Fruit fly (Drosophila melanogaster) whole organism, embryonic: Measurements from ENCODE around the gene fan.
A peak's percentile ranks its signal among the peaks of the same experiment; 100 is the strongest.

Experiments
- CG12299 ChIP-seq: fragments of 200-800 bp; sonication (Bioruptor generic); optimal IDR thresholded peaks from 2 replicates; lab custom pipeline; 2018; ENCODE audit warnings: missing biosample characterization, mild to moderate bottlenecking, missing genetic modification characterization
- CG1233 ChIP-seq: fragments of 200-800 bp; sonication (Bioruptor generic); optimal IDR thresholded peaks from 4 replicates; lab custom pipeline; 2018; ENCODE audit warnings: missing biosample characterization, mild to moderate bottlenecking, missing genetic modification characterization
- CG15011 ChIP-seq: fragments of 200-800 bp; sonication (Bioruptor generic); optimal IDR thresholded peaks from 3 replicates; lab custom pipeline; 2018; ENCODE audit warnings: missing biosample characterization, mild to moderate bottlenecking, missing genetic modification characterization
- CG15073 ChIP-seq: fragments of 200-800 bp; sonication (Bioruptor generic); optimal IDR thresholded peaks from 2 replicates; lab custom pipeline; 2016; ENCODE audit warnings: missing biosample characterization, missing genetic modification characterization
- CG16815 ChIP-seq: fragments of 200-800 bp; sonication (Bioruptor generic); optimal IDR thresholded peaks from 3 replicates; lab custom pipeline; 2017; ENCODE audit warnings: missing biosample characterization, mild to moderate bottlenecking, missing genetic modification characterization
- CG16863 ChIP-seq: fragments of 200-800 bp; sonication (Bioruptor generic); optimal IDR thresholded peaks from 3 replicates; lab custom pipeline; 2016; ENCODE audit warnings: missing biosample characterization, missing genetic modification characterization
- CG33557 ChIP-seq: fragments of 200-800 bp; sonication (Bioruptor generic); optimal IDR thresholded peaks from 2 replicates; lab custom pipeline; 2019; ENCODE audit warnings: missing biosample characterization, mild to moderate bottlenecking, missing genetic modification characterization, moderate library complexity
- CG4707 ChIP-seq: fragments of 200-800 bp; sonication (Bioruptor generic); optimal IDR thresholded peaks from 2 replicates; lab custom pipeline; 2018; ENCODE audit warnings: missing biosample characterization, mild to moderate bottlenecking, missing genetic modification characterization, moderate library complexity
- CG6683 ChIP-seq: fragments of 200-800 bp; sonication (Bioruptor generic); optimal IDR thresholded peaks from 2 replicates; lab custom pipeline; 2017; ENCODE audit warnings: missing biosample characterization, mild to moderate bottlenecking, missing genetic modification characterization, missing genetic modification reagents
- CG7357 ChIP-seq: fragments of 200-800 bp; sonication (Bioruptor generic); IDR thresholded peaks from 3 replicates; pipeline ENCODE4 v1.3.6; 2022; ENCODE audit warnings: missing biosample characterization, missing genetic modification characterization
- CG8089 ChIP-seq: fragments of 200-800 bp; sonication (Bioruptor generic); optimal IDR thresholded peaks from 3 replicates; lab custom pipeline; 2016; ENCODE audit warnings: missing biosample characterization, missing genetic modification characterization
- CG8290 ChIP-seq, 3 experiments: fragments of 200-800 bp; sonication (Bioruptor generic); optimal IDR thresholded peaks; 2 replicates each; lab custom pipeline; 2016 to 2019; ENCODE audit warnings: missing biosample characterization in 3 of 3, missing genetic modification characterization in 3 of 3, mild to moderate bottlenecking in 2 of 3, moderate library complexity in 1 of 3
- CG8924 ChIP-seq: fragments of 200-800 bp; optimal IDR thresholded peaks from 3 replicates; lab custom pipeline; 2019; ENCODE audit warnings: missing biosample characterization, mild to moderate bottlenecking, missing genetic modification characterization, moderate library complexity
- CG9797 ChIP-seq: fragments of 200-800 bp; sonication (Bioruptor generic); optimal IDR thresholded peaks from 3 replicates; lab custom pipeline; 2018; ENCODE audit warnings: missing biosample characterization, mild to moderate bottlenecking, missing genetic modification characterization
- CG9876 ChIP-seq: fragments of 200-800 bp; sonication (Bioruptor generic); optimal IDR thresholded peaks from 2 replicates; lab custom pipeline; 2016; ENCODE audit warnings: missing biosample characterization, missing genetic modification characterization
- Dll ChIP-seq: fragments of 200-800 bp; sonication (Bioruptor generic); IDR thresholded peaks from 4 replicates; pipeline ENCODE4 v1.3.6; 2022; ENCODE audit warnings: missing biosample characterization, missing genetic modification characterization; ENCODE audit not compliant: partially characterized antibody
- Doc3 ChIP-seq: fragments of 200-800 bp; sonication (Bioruptor generic); IDR thresholded peaks from 3 replicates; pipeline ENCODE4 v1.3.6; 2022; ENCODE audit warnings: missing biosample characterization, missing genetic modification characterization; ENCODE audit not compliant: partially characterized antibody
- Dref ChIP-seq: fragments of 200-800 bp; sonication (Bioruptor generic); IDR thresholded peaks from 2 replicates; pipeline ENCODE4 v1.3.6; 2022; ENCODE audit warnings: missing biosample characterization, missing genetic modification characterization
- Eip74EF ChIP-seq, 2 experiments: fragments of 200-800 bp in 1 of 2; fragments of >200 bp in 1 of 2; sonication (Bioruptor generic) in 1 of 2; optimal IDR thresholded peaks; 2 replicates each; lab custom pipeline; 2017 to 2019; ENCODE audit warnings: missing biosample characterization in 2 of 2, missing genetic modification characterization in 2 of 2, mild to moderate bottlenecking in 1 of 2, moderate library complexity in 1 of 2
- Hr3 ChIP-seq: fragments of 200-800 bp; sonication (Bioruptor generic); optimal IDR thresholded peaks from 3 replicates; lab custom pipeline; 2016; ENCODE audit warnings: missing biosample characterization, missing genetic modification characterization
- Lpt ChIP-seq: fragments of >200 bp; optimal IDR thresholded peaks from 2 replicates; lab custom pipeline; 2018; ENCODE audit warnings: missing biosample characterization, missing genetic modification characterization
- Mad ChIP-seq: fragments of 200-800 bp; sonication (Bioruptor generic); optimal IDR thresholded peaks from 2 replicates; lab custom pipeline; 2016; ENCODE audit warnings: missing biosample characterization, missing genetic modification characterization
- Mes4 ChIP-seq: fragments of 200-800 bp; sonication (Bioruptor generic); optimal IDR thresholded peaks from 2 replicates; lab custom pipeline; 2016; ENCODE audit warnings: missing biosample characterization, missing genetic modification characterization
- NC2β ChIP-seq: fragments of 200-800 bp; sonication (Bioruptor generic); optimal IDR thresholded peaks from 2 replicates; lab custom pipeline; 2016; ENCODE audit warnings: missing biosample characterization, missing genetic modification characterization
- Optix ChIP-seq: fragments of 200-800 bp; sonication (Bioruptor generic); IDR thresholded peaks from 3 replicates; pipeline ENCODE4 v1.3.6; 2022; ENCODE audit warnings: missing biosample characterization, missing genetic modification characterization
- Pdp1 ChIP-seq, 2 experiments: fragments of 200-800 bp; sonication (Bioruptor generic); optimal IDR thresholded peaks; 3 replicates each; lab custom pipeline; 2016; ENCODE audit warnings: missing biosample characterization in 2 of 2, missing genetic modification characterization in 2 of 2, mild to moderate bottlenecking in 1 of 2, moderate library complexity in 1 of 2
- Ravus ChIP-seq: fragments of 200-800 bp; sonication (Bioruptor generic); IDR thresholded peaks from 2 replicates; pipeline ENCODE4 v1.3.6; 2022; ENCODE audit warnings: missing biosample characterization, missing genetic modification characterization
- Rfx ChIP-seq: fragments of 200-800 bp; sonication (Bioruptor generic); IDR thresholded peaks from 2 replicates; pipeline ENCODE4 v1.3.6; 2022; ENCODE audit warnings: missing biosample characterization, missing genetic modification characterization
- Stat92E ChIP-seq, 3 experiments: fragments of >200 bp in 2 of 3; fragments of 200-800 bp in 1 of 3; sonication (Bioruptor generic) in 1 of 3; optimal IDR thresholded peaks; 2 replicates each; lab custom pipeline; 2017 to 2019; ENCODE audit warnings: missing biosample characterization in 3 of 3, missing genetic modification characterization in 3 of 3, mild to moderate bottlenecking in 1 of 3, moderate library complexity in 1 of 3
- az2 ChIP-seq: fragments of 200-800 bp; sonication (Bioruptor generic); optimal IDR thresholded peaks from 3 replicates; lab custom pipeline; 2016; ENCODE audit warnings: missing biosample characterization, missing genetic modification characterization
- bcd ChIP-seq: fragments of 200-800 bp; sonication (Bioruptor generic); optimal IDR thresholded peaks from 2 replicates; lab custom pipeline; 2017; ENCODE audit warnings: missing biosample characterization, mild to moderate bottlenecking, missing genetic modification characterization
- cas ChIP-seq: fragments of 200-800 bp; sonication (Bioruptor generic); IDR thresholded peaks from 2 replicates; pipeline ENCODE4 v1.3.6; 2022; ENCODE audit warnings: missing biosample characterization, missing genetic modification characterization
- crc ChIP-seq: fragments of 200-800 bp; sonication (Bioruptor generic); optimal IDR thresholded peaks from 2 replicates; lab custom pipeline; 2016; ENCODE audit warnings: missing biosample characterization, missing genetic modification characterization
- eve ChIP-seq, 2 experiments: fragments of >200 bp; optimal IDR thresholded peaks; 2 replicates each; lab custom pipeline; 2017; ENCODE audit warnings: missing biosample characterization in 2 of 2, missing genetic modification characterization in 2 of 2
- ftz-f1 ChIP-seq: fragments of 200-800 bp; sonication (Bioruptor generic); optimal IDR thresholded peaks from 2 replicates; lab custom pipeline; 2016; ENCODE audit warnings: missing biosample characterization, missing genetic modification characterization
- gce ChIP-seq: fragments of 200-800 bp; sonication (Bioruptor generic); IDR thresholded peaks from 3 replicates; pipeline ENCODE4 v1.3.6; 2022; ENCODE audit warnings: missing biosample characterization, missing genetic modification characterization
- gem ChIP-seq: fragments of 200-800 bp; sonication (Bioruptor generic); optimal IDR thresholded peaks from 2 replicates; lab custom pipeline; 2019; ENCODE audit warnings: missing biosample characterization, mild to moderate bottlenecking, missing genetic modification characterization, moderate library complexity
- gsb ChIP-seq: fragments of 200-800 bp; sonication (Bioruptor generic); IDR thresholded peaks from 2 replicates; pipeline ENCODE4 v1.3.6; 2022; ENCODE audit warnings: missing biosample characterization, missing genetic modification characterization
- hb ChIP-seq: fragments of 200-800 bp; sonication (Bioruptor generic); IDR thresholded peaks from 3 replicates; pipeline ENCODE4 v1.3.6; 2022; ENCODE audit warnings: missing biosample characterization, missing genetic modification characterization; ENCODE audit not compliant: partially characterized antibody
- insv ChIP-seq, 2 experiments: fragments of 200-800 bp; sonication (Bioruptor generic); optimal IDR thresholded peaks; 3 replicates each; lab custom pipeline; 2016 to 2018; ENCODE audit warnings: missing biosample characterization in 2 of 2, missing genetic modification characterization in 2 of 2
- jing ChIP-seq: fragments of 200-800 bp; sonication (Bioruptor generic); optimal IDR thresholded peaks from 2 replicates; lab custom pipeline; 2018; ENCODE audit warnings: missing biosample characterization, mild to moderate bottlenecking, missing genetic modification characterization
- kni ChIP-seq: fragments of 200-800 bp; sonication (Bioruptor generic); optimal IDR thresholded peaks from 3 replicates; lab custom pipeline; 2017; ENCODE audit warnings: mild to moderate bottlenecking, missing biosample characterization, missing genetic modification reagents, missing genetic modification characterization
- pan ChIP-seq, 4 experiments: fragments of >200 bp in 3 of 4; fragments of 200-800 bp in 1 of 4; sonication (Bioruptor generic) in 1 of 4; optimal IDR thresholded peaks in 3 of 4; IDR thresholded peaks in 1 of 4; 2 replicates each; pipeline versions ENCODE4 v1.3.6 to Lab custom; 2017 to 2022; ENCODE audit warnings: missing biosample characterization in 2 of 4, missing genetic modification characterization in 2 of 4, mixed read lengths in 1 of 4
- pros ChIP-seq: fragments of 200-800 bp; sonication (Bioruptor generic); optimal IDR thresholded peaks from 3 replicates; lab custom pipeline; 2019; ENCODE audit warnings: missing biosample characterization, mild to moderate bottlenecking, missing genetic modification characterization, moderate library complexity
- shn ChIP-seq: fragments of 200-800 bp; sonication (Bioruptor generic); optimal IDR thresholded peaks from 3 replicates; lab custom pipeline; 2016; ENCODE audit warnings: missing biosample characterization, missing genetic modification characterization
- sob ChIP-seq: fragments of 200-800 bp; sonication (Bioruptor generic); IDR thresholded peaks from 2 replicates; pipeline ENCODE4 v1.3.6; 2022; ENCODE audit warnings: missing biosample characterization, missing genetic modification characterization
- trem ChIP-seq: fragments of 200-800 bp; optimal IDR thresholded peaks from 3 replicates; lab custom pipeline; 2019; ENCODE audit warnings: missing biosample characterization, mild to moderate bottlenecking, missing genetic modification characterization, moderate library complexity
- unc-4 ChIP-seq: fragments of 200-800 bp; sonication (Bioruptor generic); IDR thresholded peaks from 2 replicates; pipeline ENCODE4 v1.3.6; 2022; ENCODE audit warnings: missing biosample characterization, missing genetic modification characterization; ENCODE audit not compliant: partially characterized antibody
- wek ChIP-seq: fragments of 200-800 bp; sonication (Bioruptor generic); optimal IDR thresholded peaks from 3 replicates; lab custom pipeline; 2018; ENCODE audit warnings: missing biosample characterization, mild to moderate bottlenecking, missing genetic modification characterization, moderate library complexity

fan gene

DNA sequence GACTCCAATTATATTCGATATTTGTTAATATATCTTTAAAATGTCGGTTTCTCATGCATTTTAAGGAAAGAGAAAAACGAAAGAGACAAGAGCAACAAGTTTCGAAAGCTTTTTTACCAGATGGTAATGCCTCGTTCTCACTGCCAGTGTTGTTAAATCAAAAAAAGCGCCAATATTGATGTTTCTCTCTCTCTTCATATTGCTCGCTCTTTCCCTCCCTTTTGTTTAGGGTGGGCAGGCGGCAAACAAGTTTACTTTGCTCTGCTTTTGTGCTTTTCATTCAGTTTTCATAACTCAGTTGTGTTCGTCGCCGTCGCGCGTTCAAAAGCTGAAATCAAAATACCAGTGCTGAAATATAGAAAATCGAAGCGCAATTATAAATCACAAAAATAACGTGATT lies 27.1 kb upstream of the fan start (continued):
- TF ChIP-seq eve (GFP tag; optimal IDR thresholded peaks at IDR 0.05; lab: Kevin White, UChicago) (peak in 1 of 2 experiments; percentile 60), CG33557 (GFP tag; lab: Kevin White, UChicago) (no peak), Ravus (GFP tag; lab: Robert Waterston, UW) (no peak), sob (GFP tag; lab: Robert Waterston, UW) (peak; percentile 66), CG6683 (no peak), wek (peak; percentile 53), gce (GFP tag; lab: Robert Waterston, UW) (no peak), pros (GFP tag; lab: Kevin White, UChicago) (no peak), az2 (GFP tag; lab: Kevin White, UChicago) (no peak), hb (GFP tag; lab: Robert Waterston, UW) (no peak), ftz-f1 (no peak), Mes4 (GFP tag; lab: Kevin White, UChicago) (no peak), Doc3 (GFP tag; lab: Robert Waterston, UW) (no peak), CG8290 (GFP tag; optimal IDR thresholded peaks at IDR 0.05; lab: Kevin White, UChicago) (peak; percentile 19), CG8290 (tag; optimal IDR thresholded peaks at IDR 0.05; lab: Kevin White, UChicago) (peak; percentile 38 to 71), CG4707 (peak; percentile 44), Lpt (no peak), CG9876 (GFP tag; lab: Kevin White, UChicago) (no peak), Eip74EF (GFP tag; optimal IDR thresholded peaks at IDR 0.05; lab: Kevin White, UChicago) (peak in 1 of 2 experiments; percentile 20), shn (GFP tag; lab: Kevin White, UChicago) (peak; percentile 8), pan (optimal IDR thresholded peaks at IDR 0.05; lab: Kevin White, UChicago) (no peak), pan (GFP tag; optimal IDR thresholded peaks at IDR 0.05 in 1 of 2, IDR thresholded peaks at IDR 0.05 in 1 of 2) (no peak), unc-4 (peak; percentile 51; the same call in 1 of the 2 replicates), cas (GFP tag; lab: Robert Waterston, UW) (no peak), gem (tag; lab: Kevin White, UChicago) (no peak), Stat92E (GFP tag; optimal IDR thresholded peaks at IDR 0.05; lab: Kevin White, UChicago) (peak in 1 of 3 experiments; percentile 62), jing (GFP tag; lab: Kevin White, UChicago) (no peak), Hr3 (GFP tag; lab: Kevin White, UChicago) (no peak), Rfx (GFP tag; lab: Robert Waterston, UW) (peak; percentile 72; the same call in 1 of the 2 replicates), CG16863 (no peak), Optix (GFP tag; lab: Robert Waterston, UW) (no peak), bcd (GFP tag; lab: Kevin White, UChicago) (no peak), CG9797 (GFP tag; lab: Kevin White, UChicago) (no peak), crc (peak; percentile 2), NC2β (GFP tag; lab: Kevin White, UChicago) (no peak), insv (GFP tag; optimal IDR thresholded peaks at IDR 0.05; lab: Kevin White, UChicago) (no peak), Dref (no peak), Dll (GFP tag; lab: Robert Waterston, UW) (peak; percentile 48; the same call in 1 of the 4 replicates), CG15073 (GFP tag; lab: Kevin White, UChicago) (no peak), CG8089 (GFP tag; lab: Kevin White, UChicago) (no peak), Mad (GFP tag; lab: Kevin White, UChicago) (peak; percentile 17), CG15011 (no peak), CG7357 (GFP tag; lab: Robert Waterston, UW) (no peak), trem (tag; lab: Kevin White, UChicago) (no peak), gsb (GFP tag; lab: Robert Waterston, UW) (no peak), CG12299 (peak; percentile 57), Pdp1 (GFP tag; optimal IDR thresholded peaks at IDR 0.05; lab: Kevin White, UChicago) (peak in 1 of 2 experiments; percentile 61), CG8924 (peak; percentile 6), CG1233 (GFP tag; lab: Kevin White, UChicago) (no peak), kni (GFP tag; lab: Kevin White, UChicago) (no peak), CG16815 (GFP tag; lab: Kevin White, UChicago) (no peak)
